Fruit fly (Drosophila melanogaster) ovary, adult (tissue): ENCODE measurements around the gene COX6AL2.

Source experiments
- CG17801 ChIP-seq: fragments of 200-800 bp; optimal IDR thresholded peaks from 2 replicates; lab custom pipeline; 2019; ENCODE audit warnings: missing biosample characterization, mild to moderate bottlenecking, missing genetic modification characterization, moderate library complexity; ENCODE audit not compliant: partially characterized antibody

The COX6AL2 gene

DNA sequence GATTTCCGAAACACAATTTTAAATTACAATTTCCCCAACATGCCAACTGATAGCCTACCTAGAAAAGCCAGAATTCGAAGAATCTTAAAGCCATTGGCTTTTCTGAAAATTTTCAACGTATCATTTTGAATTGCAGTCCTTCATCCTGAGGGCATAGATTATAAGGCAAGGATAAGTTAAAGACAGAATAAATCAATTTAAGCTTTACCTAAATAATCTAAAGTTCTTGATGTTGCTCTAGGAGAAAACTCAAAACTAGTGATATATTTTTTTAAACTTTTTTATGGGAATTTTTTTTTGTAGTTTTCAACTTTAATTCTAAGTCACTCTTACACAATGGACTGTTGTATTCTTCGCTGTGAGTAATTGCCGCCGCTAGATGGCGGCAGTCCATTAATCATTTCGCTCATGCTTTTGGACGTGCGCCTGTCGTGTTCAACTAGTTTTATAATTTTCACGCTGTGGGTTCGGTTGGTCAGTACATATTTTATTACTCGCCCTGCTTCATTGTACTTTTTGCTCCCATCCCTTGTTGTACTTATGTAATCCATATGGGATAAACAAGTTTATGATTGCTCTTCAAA lies at the start of gene COX6AL2:
COX6AL2 (minus strand) TSS at position 51 of the 584 bp plus-strand sequence.
- no peak for TF ChIP-seq CG17801 (GFP tag; lab: Kevin White, UChicago)

DNA sequence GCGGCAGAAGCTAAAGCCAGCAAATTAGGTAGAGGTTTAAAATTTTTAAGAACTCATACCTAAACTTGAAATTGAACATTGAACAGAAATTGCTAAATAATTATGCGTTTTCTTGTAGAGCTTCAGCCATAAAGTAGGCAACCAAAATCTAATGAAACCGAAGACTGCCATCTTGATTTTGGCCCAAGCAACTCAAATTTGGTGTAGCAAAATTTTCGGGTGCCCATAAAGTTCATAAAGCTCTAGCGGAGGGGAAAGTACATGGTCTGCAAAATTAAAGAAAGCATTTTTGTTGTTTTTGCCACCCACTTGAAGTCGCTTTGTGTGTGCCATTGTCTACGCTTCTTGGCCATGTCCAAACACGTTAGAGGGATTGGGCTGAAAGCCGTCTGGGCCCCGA lies 43.1 kb upstream of the COX6AL2 start:
- no peak for TF ChIP-seq CG17801 (GFP tag; lab: Kevin White, UChicago)

DNA sequence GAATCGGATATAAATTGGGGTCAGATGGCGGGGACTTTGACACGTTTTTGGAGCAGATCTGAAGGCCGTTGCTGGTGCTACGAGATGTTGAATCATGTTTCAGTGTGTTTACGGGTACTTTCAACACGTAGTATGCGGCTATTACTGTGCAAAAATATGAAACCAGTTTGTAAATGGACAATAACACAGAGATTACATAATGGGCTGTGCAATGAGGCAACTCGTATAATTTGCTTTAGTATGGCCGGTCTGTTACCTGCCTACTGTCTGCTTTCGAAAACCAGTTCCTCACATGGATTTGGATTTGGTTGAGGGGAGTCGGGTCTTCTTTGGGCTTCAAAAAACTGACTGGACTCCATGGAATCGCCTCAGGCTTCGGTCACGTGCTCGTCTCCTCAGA lies 38.4 kb upstream of the COX6AL2 start:
- TF ChIP-seq CG17801 (GFP tag; lab: Kevin White, UChicago): no peak

DNA sequence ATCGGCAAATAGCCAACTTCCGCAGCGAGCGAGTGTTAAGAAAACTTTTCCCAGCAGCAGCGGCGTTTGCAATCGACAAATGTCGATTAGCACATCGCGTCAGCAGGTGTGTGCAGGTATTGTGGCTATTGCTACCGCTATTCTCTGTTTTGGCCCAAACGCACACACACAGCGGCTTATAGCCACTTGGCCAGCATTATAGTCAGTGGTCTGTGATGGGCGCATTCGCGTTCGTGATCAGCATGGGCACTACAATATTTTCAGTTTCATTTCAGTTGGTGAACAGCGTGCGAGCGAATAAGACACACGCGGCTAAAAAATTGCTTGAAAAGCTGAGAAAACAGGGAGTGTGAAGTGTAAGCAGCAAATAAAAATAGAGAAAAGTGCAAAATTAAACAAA lies 36.4 kb upstream of the COX6AL2 start, which contains the start of gene CG6836:
CG6836 (plus strand) TSS at position 271 of the 400 bp plus-strand sequence.
- TF ChIP-seq CG17801 (GFP tag; lab: Kevin White, UChicago): no peak

DNA sequence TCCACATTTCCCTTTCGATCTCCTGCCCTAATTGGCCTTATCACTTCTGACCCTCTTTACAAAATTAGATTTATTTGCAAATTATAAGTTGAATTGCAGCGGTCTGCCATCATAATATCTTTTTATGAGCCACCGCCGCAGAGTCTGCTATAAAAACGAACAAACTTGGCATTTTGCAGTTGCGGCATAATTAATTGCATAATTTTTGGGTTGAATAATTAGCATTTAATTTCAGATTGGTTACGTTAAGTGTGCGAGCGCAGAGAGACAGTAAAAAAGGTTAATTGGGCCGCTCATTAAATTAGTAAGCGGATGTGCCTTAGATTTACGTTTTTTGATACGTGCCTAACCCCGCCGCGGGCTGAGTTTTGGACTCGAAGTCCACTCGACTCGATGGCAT lies 35.2 kb upstream of the COX6AL2 start:
- no peak for TF ChIP-seq CG17801 (GFP tag; lab: Kevin White, UChicago)

DNA sequence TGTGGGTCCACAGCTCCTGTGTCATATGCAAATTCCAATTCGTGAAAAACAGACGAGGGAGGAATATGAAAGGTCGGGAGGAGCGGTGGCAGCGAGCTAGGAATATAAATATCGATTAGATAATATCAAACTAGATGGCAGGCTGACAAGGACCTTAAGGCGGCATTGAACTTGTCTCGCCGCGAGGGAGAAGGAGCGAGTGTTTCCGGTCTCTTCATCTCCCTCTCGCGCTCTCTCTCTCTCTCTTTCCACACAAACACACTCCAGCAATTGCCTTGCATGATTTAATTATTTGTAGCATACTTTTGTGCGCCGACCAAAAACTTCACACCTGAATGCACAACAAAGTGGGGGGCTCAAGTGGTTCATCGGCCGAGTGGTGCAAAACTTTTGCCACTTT lies 33.0 kb upstream of the COX6AL2 start:
- TF ChIP-seq CG17801 (GFP tag; lab: Kevin White, UChicago): no peak

DNA sequence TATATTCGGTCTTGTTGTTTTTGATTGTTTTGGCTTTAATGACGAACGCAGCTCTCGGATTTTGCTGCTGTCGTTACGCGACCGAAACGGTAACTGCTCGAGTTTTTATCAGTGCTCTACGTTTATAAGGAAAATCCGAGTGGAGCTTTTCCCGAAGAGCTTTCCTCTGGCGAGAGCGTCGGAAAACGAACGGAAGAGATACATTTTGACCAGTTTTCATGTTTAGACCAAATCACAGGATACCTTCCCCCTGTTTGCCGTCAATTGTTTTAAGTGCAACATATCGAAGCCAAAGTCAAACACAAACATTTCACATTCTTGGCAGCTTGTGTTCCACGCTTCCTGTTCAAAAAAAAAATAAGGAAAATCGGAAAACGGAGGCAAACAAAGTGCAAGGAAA lies 32.0 kb upstream of the COX6AL2 start, which contains the start of gene CG32204:
CG32204 (minus strand) TSS at position 101 of the 400 bp plus-strand sequence.
- no peak for TF ChIP-seq CG17801 (GFP tag; lab: Kevin White, UChicago)

DNA sequence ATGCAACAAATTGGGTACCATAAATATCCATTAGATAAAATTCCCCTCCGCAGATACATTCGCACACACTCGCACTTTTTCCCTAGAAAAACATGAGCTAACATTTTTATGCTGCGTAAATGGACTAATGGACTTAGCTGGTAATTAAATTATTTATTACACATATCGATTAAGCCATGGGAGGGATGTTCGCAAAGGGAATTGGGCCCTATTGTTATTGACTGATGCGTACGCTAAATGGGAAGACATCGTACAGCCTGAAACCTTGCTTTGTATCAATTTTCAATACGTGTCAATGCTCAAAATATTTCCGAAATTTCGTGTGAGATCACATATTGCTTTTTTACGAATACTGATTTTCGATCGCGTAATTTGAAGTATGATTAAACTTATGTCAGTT lies 10.8 kb upstream of the COX6AL2 start, which contains the start of gene CG43049:
CG43049 (plus strand) TSS at position 301 of the 400 bp plus-strand sequence.
- no peak for TF ChIP-seq CG17801 (GFP tag; lab: Kevin White, UChicago)

DNA sequence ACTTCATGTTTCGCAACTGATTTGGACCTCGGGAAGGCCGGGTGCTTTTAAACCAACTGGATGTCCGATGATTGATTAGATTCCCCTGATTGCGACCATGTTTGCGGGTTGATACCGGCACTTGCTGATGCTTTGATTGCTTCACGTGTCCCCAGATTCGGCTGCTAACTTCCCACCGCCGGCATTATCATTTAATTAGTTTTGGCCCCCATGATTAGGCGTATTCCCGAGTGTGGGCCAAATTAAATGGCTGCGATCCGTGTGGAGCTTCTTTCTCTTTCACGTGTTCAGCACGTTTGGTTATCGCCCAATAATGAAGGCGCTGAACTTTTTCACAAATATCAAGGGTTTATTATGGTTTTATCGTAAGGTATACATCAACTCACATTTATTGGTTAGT lies 8.1 kb upstream of the COX6AL2 start, which contains the start of gene CG3819:
CG3819 (minus strand) TSS at position 23 of the 400 bp plus-strand sequence.
- no peak for TF ChIP-seq CG17801 (GFP tag; lab: Kevin White, UChicago)

DNA sequence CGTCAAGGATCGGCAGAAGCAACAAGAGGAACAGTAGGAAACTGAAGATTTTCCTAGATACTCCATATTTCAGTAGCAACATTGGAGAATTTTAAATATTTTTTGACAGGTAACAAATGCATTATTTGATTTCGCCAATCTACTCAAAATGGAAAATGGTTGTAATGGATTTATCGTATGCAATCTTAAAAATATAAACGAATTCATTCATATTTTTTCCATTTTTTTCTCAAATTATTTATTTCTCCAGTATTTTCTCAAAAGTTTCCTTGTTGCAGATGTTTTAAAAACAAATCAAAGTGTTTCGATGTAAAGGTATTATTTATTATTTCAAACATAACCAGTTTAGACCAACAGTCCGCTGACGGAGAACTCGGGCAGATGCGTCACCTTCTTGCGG lies 6.3 kb upstream of the COX6AL2 start, which contains the start of gene CG18223:
CG18223 (minus strand) TSS at position 101 of the 400 bp plus-strand sequence.
- no peak for TF ChIP-seq CG17801 (GFP tag; lab: Kevin White, UChicago)

DNA sequence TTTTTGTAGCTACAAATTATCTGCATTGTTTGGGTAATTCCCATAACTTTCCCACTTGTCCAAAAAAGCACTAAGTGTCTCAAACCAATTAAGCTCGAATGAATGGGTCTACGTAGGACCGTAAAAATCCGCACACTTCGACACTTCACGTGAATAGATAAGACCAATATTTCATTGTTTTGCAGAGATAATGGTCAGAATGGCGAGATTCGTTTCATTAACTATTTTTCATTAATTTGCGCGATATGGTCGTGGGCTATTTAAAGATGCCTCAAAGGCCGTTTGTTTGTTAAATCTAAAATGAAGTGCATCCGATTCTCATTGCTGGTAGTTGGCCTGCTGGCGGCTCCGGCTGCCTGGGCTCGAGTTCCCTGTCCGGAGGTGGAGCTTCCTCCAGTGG lies 3.3 kb upstream of the COX6AL2 start, which contains the start of gene CG6839:
CG6839 (plus strand) TSS at position 301 of the 400 bp plus-strand sequence.
- TF ChIP-seq CG17801 (GFP tag; lab: Kevin White, UChicago): no peak

DNA sequence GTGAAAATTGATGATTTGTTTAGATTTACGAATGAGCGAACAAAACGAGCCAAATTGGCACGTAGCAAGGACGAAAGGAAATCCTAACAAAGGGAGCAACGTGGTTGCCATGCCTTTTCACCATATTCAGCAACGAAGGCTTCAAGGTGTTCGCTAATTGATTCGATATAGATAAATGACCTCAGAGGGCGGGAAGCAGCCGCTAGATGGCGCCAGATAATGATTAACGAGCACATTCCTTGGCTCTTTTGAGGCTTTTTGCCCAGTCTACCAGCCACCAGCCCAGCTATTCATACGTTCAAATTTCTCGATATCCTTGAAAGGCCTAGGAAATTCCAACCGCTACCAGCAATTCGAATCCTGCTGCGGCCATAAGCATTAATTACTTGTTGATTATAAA lies 2.5 kb upstream of the COX6AL2 start:
- TF ChIP-seq CG17801 (GFP tag; lab: Kevin White, UChicago): no peak

DNA sequence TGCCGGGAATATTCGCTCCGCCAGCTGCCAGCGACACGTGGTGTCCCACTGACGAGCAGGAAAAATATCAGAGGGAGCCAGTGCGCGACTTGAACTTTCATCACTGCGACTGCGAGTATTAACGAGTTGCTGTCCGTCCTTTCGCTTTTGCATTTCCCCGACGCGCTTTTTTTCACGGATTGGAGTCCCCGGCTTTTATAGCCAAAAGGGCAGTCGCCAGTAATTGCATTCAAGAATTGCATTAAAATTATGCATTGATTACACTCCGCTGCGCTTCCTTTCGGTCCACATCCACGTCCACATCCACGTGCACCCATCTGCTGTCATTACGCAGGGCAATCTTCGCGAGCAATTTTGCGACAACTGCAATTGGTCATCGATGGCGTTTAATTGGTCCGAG lies 2.9 kb downstream of the COX6AL2 start, which contains the start of gene Ir75d:
Ir75d (minus strand) TSS at position 101 of the 400 bp plus-strand sequence.
- TF ChIP-seq CG17801 (GFP tag; lab: Kevin White, UChicago): no peak

DNA sequence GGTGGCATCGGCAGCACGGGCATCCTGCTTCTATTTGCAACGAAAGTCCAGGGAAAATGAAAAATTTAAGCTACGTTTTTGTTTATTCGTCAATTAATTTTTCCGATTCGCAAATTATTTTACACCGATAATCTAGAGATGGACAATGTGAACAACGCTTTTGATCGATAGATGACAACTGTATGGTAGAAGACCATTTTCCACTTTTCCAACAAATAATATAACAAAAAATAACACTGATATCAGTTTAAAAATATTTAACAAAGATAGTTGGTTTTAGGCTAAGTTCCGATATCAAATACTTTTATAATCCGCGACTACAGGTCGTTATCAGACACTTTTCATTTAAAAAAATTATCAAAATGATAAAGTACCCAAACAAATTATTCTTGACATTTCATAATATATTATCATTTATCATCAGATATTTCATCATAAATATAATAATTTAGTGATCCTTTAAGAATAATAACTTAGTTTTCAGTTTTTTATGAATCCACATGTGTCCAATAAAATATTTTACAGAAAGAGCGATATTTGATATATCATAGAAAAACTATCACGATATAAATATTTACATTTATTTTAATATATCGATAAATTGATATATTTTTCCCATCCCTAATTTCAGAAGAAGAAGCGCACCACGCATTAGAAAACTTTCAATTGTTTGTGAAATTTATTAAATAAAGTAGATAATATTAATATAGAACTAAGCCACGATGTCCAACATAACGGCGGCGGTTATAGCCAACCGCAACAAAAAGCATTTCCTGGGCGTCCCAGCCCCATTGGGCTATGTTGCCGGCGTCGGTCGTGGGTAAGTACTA lies 9.0 kb downstream of the COX6AL2 start, which contains the start of the genes CSN1b and Prp6:
CSN1b (minus strand) TSS at position 159 of the 830 bp plus-strand sequence.
Prp6 (plus strand) TSS at position 601 of the 830 bp plus-strand sequence.
- no peak for TF ChIP-seq CG17801 (GFP tag; lab: Kevin White, UChicago)

DNA sequence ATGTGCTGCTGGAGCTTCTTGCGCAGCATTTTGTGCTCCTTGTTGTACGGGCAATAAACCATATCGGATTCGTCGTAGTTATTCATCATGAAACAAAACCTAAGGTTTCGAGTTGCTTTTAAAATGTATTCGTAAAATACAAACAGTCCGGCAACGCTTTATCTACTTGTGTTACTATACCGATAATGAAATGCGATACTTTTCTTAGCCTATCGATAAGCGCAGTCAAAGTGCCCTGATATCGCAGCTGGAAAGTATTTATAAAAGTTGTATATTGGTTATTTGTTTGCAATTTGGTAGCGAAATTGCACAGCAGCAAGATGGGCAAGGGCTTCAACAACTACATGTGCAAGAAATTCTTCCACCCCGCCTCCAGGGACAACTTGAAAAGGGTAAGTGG lies 12.5 kb downstream of the COX6AL2 start, which contains the start of the genes arx and CG6843:
arx (minus strand) TSS at position 144 of the 400 bp plus-strand sequence.
CG6843 (plus strand) TSS at position 184 of the 400 bp plus-strand sequence.
- TF ChIP-seq CG17801 (GFP tag; lab: Kevin White, UChicago): no peak
